Fruit fly (Drosophila melanogaster): Measurements from ENCODE around the gene Prosalpha4.

Gene Prosalpha4

DNA sequence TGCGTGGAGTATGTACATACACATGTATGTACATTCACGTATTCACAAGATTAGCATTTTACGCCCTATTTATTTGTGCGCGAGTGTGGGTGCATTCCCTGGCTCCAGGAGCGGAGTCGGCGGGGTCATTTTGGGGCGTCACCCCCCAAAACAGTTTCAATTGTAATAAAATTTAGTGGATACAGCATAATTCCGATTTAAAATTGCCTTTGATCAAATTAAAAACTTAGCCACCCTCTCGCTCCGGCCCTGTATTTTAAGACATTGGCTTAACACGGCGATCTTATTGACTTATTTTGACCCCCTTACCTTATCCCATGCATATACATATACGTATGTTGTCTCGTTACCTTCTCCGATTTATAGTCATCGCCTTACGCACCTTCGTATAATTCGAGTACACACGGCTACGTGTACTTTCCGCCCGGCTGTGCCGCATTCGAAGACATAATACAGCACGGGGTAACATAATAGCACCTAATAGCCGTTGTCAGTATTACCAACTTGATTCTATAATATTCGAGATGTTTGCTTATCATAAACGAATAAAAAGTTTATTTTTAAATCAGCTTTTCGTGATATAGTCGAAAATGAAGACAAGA, 3.4 kb downstream of the Prosalpha4 start (continued):
- TF ChIP-seq wor (GFP tag; IDR thresholded peaks at IDR 0.05) (peak; percentile 76), CG33557 (GFP tag; optimal IDR thresholded peaks at IDR 0.05) (no peak), pan (optimal IDR thresholded peaks at IDR 0.05) (no peak), pan (GFP tag; optimal IDR thresholded peaks at IDR 0.05 in 1 of 2, IDR thresholded peaks at IDR 0.05 in 1 of 2) (peak in 1 of 2 experiments; percentile 88), lola (GFP tag; optimal IDR thresholded peaks at IDR 0.05) (peak in 1 of 3 experiments; percentile 47), CG9215 (GFP tag; IDR thresholded peaks at IDR 0.05) (peak; percentile 89), CG1792 (GFP tag; optimal IDR thresholded peaks at IDR 0.05) (peak; percentile 71), CkIIα-i1 (GFP tag; IDR thresholded peaks at IDR 0.05) (peak; percentile 56; the same call in 1 of the 2 replicates), CG12071 (GFP tag; optimal IDR thresholded peaks at IDR 0.05) (peak; percentile 70), Optix (GFP tag; IDR thresholded peaks at IDR 0.05) (peak; percentile 88), Nf-YC (tag; optimal IDR thresholded peaks at IDR 0.05) (peak; percentile 25), az2 (GFP tag; optimal IDR thresholded peaks at IDR 0.05) (peak; percentile 78), Atf6 (GFP tag; IDR thresholded peaks at IDR 0.05) (peak; percentile 80), tio (GFP tag; optimal IDR thresholded peaks at IDR 0.05) (peak; percentile 71), cato (GFP tag; optimal IDR thresholded peaks at IDR 0.05; ENCODE audit: borderline replicate concordance) (peak; percentile 14), CG9727 (GFP tag; optimal IDR thresholded peaks at IDR 0.05) (peak; percentile 70), CG13624 (GFP tag; optimal IDR thresholded peaks at IDR 0.05) (peak; percentile 82), CG2199 (GFP tag; IDR thresholded peaks at IDR 0.05) (peak; percentile 84), ro (GFP tag; IDR thresholded peaks at IDR 0.05) (peak; percentile 77), CG42726 (GFP tag; IDR thresholded peaks at IDR 0.05; ENCODE audit: partially characterized antibody) (peak; percentile 79), Vsx1 (GFP tag; optimal IDR thresholded peaks at IDR 0.05) (peak; percentile 64), hbn (GFP tag; IDR thresholded peaks at IDR 0.05; ENCODE audit: partially characterized antibody) (no peak), CG10959 (GFP tag; IDR thresholded peaks at IDR 0.05) (peak; percentile 82), Adf1 (GFP tag; IDR thresholded peaks at IDR 0.05) (peak; percentile 31; the same call in 1 of the 2 replicates), her (GFP tag; optimal IDR thresholded peaks at IDR 0.05) (peak; percentile 45), CG3065 (GFP tag; optimal IDR thresholded peaks at IDR 0.05) (no peak), CG7786 (GFP tag; optimal IDR thresholded peaks at IDR 0.05) (peak; percentile 71), CG15479 (GFP tag; optimal IDR thresholded peaks at IDR 0.05) (no peak), Meics (GFP tag; optimal IDR thresholded peaks at IDR 0.05) (peak; percentile 76), HLH3B (GFP tag; IDR thresholded peaks at IDR 0.05) (peak; percentile 90), CG10321 (GFP tag; IDR thresholded peaks at IDR 0.05) (peak; percentile 60), Ada2b (GFP tag; IDR thresholded peaks at IDR 0.05) (peak; percentile 85), hb (GFP tag; IDR thresholded peaks at IDR 0.05; ENCODE audit: partially characterized antibody) (no peak), sr (GFP tag; IDR thresholded peaks at IDR 0.05) (peak; percentile 73; the same call in 1 of the 3 replicates), dysf (GFP tag; IDR thresholded peaks at IDR 0.05) (peak; percentile 93), CG7963 (GFP tag; IDR thresholded peaks at IDR 0.05; ENCODE audit: partially characterized antibody) (no peak), ci (GFP tag; IDR thresholded peaks at IDR 0.05) (peak; percentile 93), schlank (tag; optimal IDR thresholded peaks at IDR 0.05) (peak; percentile 77), CoRest (tag; optimal IDR thresholded peaks at IDR 0.05) (peak; percentile 77), TFAM (GFP tag; optimal IDR thresholded peaks at IDR 0.05) (no peak), HLH4C (GFP tag; IDR thresholded peaks at IDR 0.05; ENCODE audit: partially characterized antibody) (0 out of 3 replicates have a peak, but pooled peaks have one; percentile 19), luna (GFP tag; optimal IDR thresholded peaks at IDR 0.05) (peak; percentile 72), Doc2 (GFP tag; IDR thresholded peaks at IDR 0.05) (no peak; the same call in 1 of the 2 replicates), pita (GFP tag; optimal IDR thresholded peaks at IDR 0.05) (no peak), Hmr (GFP tag; optimal IDR thresholded peaks at IDR 0.05) (peak; percentile 60), Sox102F (GFP tag; optimal IDR thresholded peaks at IDR 0.05) (peak; percentile 79), nmo (GFP tag; optimal IDR thresholded peaks at IDR 0.05) (peak; percentile 94), disco-r (GFP tag; optimal IDR thresholded peaks at IDR 0.05) (peak; percentile 66), CG12659 (GFP tag; optimal IDR thresholded peaks at IDR 0.05) (peak; percentile 55)
